Worm (Caenorhabditis elegans) whole organism, L4 larva: ENCODE measurements around the gene D1025.10.

Source experiments
- D1046.2 ChIP-seq: fragments of 200-800 bp; sonication (Bioruptor generic); IDR thresholded peaks from 2 replicates; pipeline ENCODE4 v1.3.6; 2022; ENCODE audit warnings: missing genetic modification characterization, missing compliant biosample characterization
- F10B5.3 ChIP-seq: sonication (generic microtip); optimal IDR thresholded peaks from 2 replicates; lab custom pipeline; 2016; ENCODE audit warnings: mild to moderate bottlenecking, missing genetic modification characterization, missing compliant biosample characterization
- F37D6.2 ChIP-seq: sonication (generic microtip); optimal IDR thresholded peaks from 2 replicates; lab custom pipeline; 2016; ENCODE audit warnings: mild to moderate bottlenecking, missing genetic modification characterization, missing compliant biosample characterization
- F44E2.7 ChIP-seq: fragments of 200-800 bp; sonication (Bioruptor generic); IDR thresholded peaks from 2 replicates; pipeline ENCODE4 v2.1.2; 2022; ENCODE audit warnings: missing genetic modification characterization, missing compliant biosample characterization
- F49E8.2 ChIP-seq: sonication (generic microtip); optimal IDR thresholded peaks from 2 replicates; lab custom pipeline; 2016; ENCODE audit warnings: missing compliant biosample characterization, mild to moderate bottlenecking, missing genetic modification characterization, borderline replicate concordance
- R02D3.7 ChIP-seq: fragments of 150-350 bp; sonication (generic microtip); optimal IDR thresholded peaks from 3 replicates; lab custom pipeline; 2014; ENCODE audit warnings: missing biosample characterization, missing genetic modification characterization
- Y48G9A.11 ChIP-seq: fragments of 200-800 bp; sonication (Bioruptor generic); IDR thresholded peaks from 2 replicates; pipeline ENCODE4 v1.3.6; 2022; ENCODE audit warnings: missing genetic modification reagents, missing genetic modification characterization, missing compliant biosample characterization
- Y5F2A.4 ChIP-seq: fragments of 200-800 bp; sonication (Bioruptor generic); optimal IDR thresholded peaks from 2 replicates; lab custom pipeline; 2018; ENCODE audit warnings: mild to moderate bottlenecking, missing genetic modification characterization, missing compliant biosample characterization
- ZK546.5 ChIP-seq, 2 experiments: sonication (generic microtip); optimal IDR thresholded peaks; 2 replicates each; lab custom pipeline; 2017; ENCODE audit warnings: missing biosample characterization in 2 of 2, missing genetic modification characterization in 2 of 2
- aly-2 ChIP-seq: sonication (generic microtip); optimal IDR thresholded peaks from 2 replicates; lab custom pipeline; 2018; ENCODE audit warnings: missing biosample characterization, missing genetic modification characterization
- arid-1 ChIP-seq: fragments of 200-800 bp; sonication (Bioruptor generic); conservative IDR thresholded peaks from 2 replicates; pipeline ENCODE4 v1.3.6; 2022; ENCODE audit warnings: missing genetic modification reagents, missing genetic modification characterization, missing compliant biosample characterization
- ceh-28 ChIP-seq: fragments of 150-350 bp; optimal IDR thresholded peaks from 2 replicates; lab custom pipeline; 2014; ENCODE audit warnings: missing biosample characterization, missing genetic modification reagents, missing genetic modification characterization
- ceh-32 ChIP-seq: sonication (generic microtip); optimal IDR thresholded peaks from 2 replicates; lab custom pipeline; 2016; ENCODE audit warnings: mild to moderate bottlenecking, missing genetic modification characterization, missing compliant biosample characterization; ENCODE audit not compliant: poor library complexity
- ceh-44 ChIP-seq: fragments of 200-800 bp; sonication (Bioruptor generic); IDR thresholded peaks from 2 replicates; pipeline ENCODE4 v1.3.6; 2022; ENCODE audit warnings: missing genetic modification reagents, missing genetic modification characterization, missing compliant biosample characterization
- ceh-62 ChIP-seq: sonication (generic microtip); optimal IDR thresholded peaks from 2 replicates; lab custom pipeline; 2017; ENCODE audit warnings: missing biosample characterization, missing genetic modification characterization
- ces-1 ChIP-seq: fragments of 150-350 bp; sonication (generic microtip); optimal IDR thresholded peaks from 4 replicates; lab custom pipeline; 2014; ENCODE audit warnings: missing biosample characterization, missing genetic modification reagents, missing genetic modification characterization
- daf-19 ChIP-seq: fragments of 200-800 bp; sonication (Bioruptor generic); conservative IDR thresholded peaks from 2 replicates; pipeline ENCODE4 v1.3.6; 2022; ENCODE audit warnings: missing genetic modification characterization, missing compliant biosample characterization
- dmd-6 ChIP-seq: fragments of 200-800 bp; sonication (Bioruptor generic); IDR thresholded peaks from 2 replicates; pipeline ENCODE4 v1.3.6; 2022; ENCODE audit warnings: missing genetic modification reagents, missing genetic modification characterization, missing compliant biosample characterization
- dmd-8 ChIP-seq: fragments of 200-800 bp; sonication (Bioruptor generic); IDR thresholded peaks from 2 replicates; pipeline ENCODE4 v1.3.6; 2022; ENCODE audit warnings: missing genetic modification characterization, missing compliant biosample characterization
- dmd-9 ChIP-seq: fragments of 200-800 bp; sonication (Bioruptor generic); IDR thresholded peaks from 2 replicates; pipeline ENCODE4 v1.3.6; 2022; ENCODE audit warnings: missing genetic modification reagents, missing genetic modification characterization, missing compliant biosample characterization
- dve-1 ChIP-seq: sonication (generic microtip); optimal IDR thresholded peaks from 2 replicates; lab custom pipeline; 2017; ENCODE audit warnings: antibody characterized with exemption, mild to moderate bottlenecking, missing genetic modification characterization, missing compliant biosample characterization; ENCODE audit not compliant: insufficient read depth
- egl-27 ChIP-seq: sonication (generic microtip); optimal IDR thresholded peaks from 3 replicates; lab custom pipeline; 2017; ENCODE audit warnings: missing biosample characterization, missing genetic modification reagents, missing genetic modification characterization
- egl-43 ChIP-seq: fragments of 200-800 bp; sonication (Bioruptor generic); IDR thresholded peaks from 2 replicates; pipeline ENCODE4 v1.3.6; 2022; ENCODE audit warnings: missing genetic modification reagents, missing genetic modification characterization, missing compliant biosample characterization
- gei-8 ChIP-seq: fragments of 200-800 bp; sonication (Bioruptor generic); optimal IDR thresholded peaks from 2 replicates; lab custom pipeline; 2018; ENCODE audit warnings: mild to moderate bottlenecking, missing genetic modification characterization, missing compliant biosample characterization
- hlh-30 ChIP-seq: sonication (generic microtip); optimal IDR thresholded peaks from 2 replicates; lab custom pipeline; 2017; ENCODE audit warnings: antibody characterized with exemption, mild to moderate bottlenecking, missing genetic modification characterization, missing compliant biosample characterization; ENCODE audit not compliant: insufficient read depth
- hmg-1.1 ChIP-seq: fragments of 200-800 bp; sonication (Bioruptor generic); IDR thresholded peaks from 2 replicates; pipeline ENCODE4 v1.3.6; 2022; ENCODE audit warnings: missing genetic modification reagents, missing genetic modification characterization, missing compliant biosample characterization
- lim-7 ChIP-seq: fragments of 200-800 bp; sonication (Bioruptor generic); IDR thresholded peaks from 2 replicates; pipeline ENCODE4 v1.3.6; 2022; ENCODE audit warnings: missing genetic modification characterization, missing compliant biosample characterization
- lin-1 ChIP-seq: fragments of 200-800 bp; sonication (Bioruptor generic); IDR thresholded peaks from 2 replicates; pipeline ENCODE4 v1.3.6; 2022; ENCODE audit warnings: missing genetic modification reagents, missing genetic modification characterization, missing compliant biosample characterization
- lin-13 ChIP-seq: fragments of 150-350 bp; optimal IDR thresholded peaks from 2 replicates; lab custom pipeline; 2014; ENCODE audit warnings: missing biosample characterization, missing genetic modification reagents, missing genetic modification characterization
- lin-15B ChIP-seq: fragments of 150-350 bp; sonication (generic microtip); optimal IDR thresholded peaks from 3 replicates; lab custom pipeline; 2014; ENCODE audit warnings: missing biosample characterization, missing genetic modification characterization
- lin-38 ChIP-seq: fragments of 200-800 bp; sonication (Bioruptor generic); IDR thresholded peaks from 2 replicates; pipeline ENCODE4 v1.3.6; 2022; ENCODE audit warnings: missing genetic modification reagents, missing genetic modification characterization, missing compliant biosample characterization
- lin-39 ChIP-seq: fragments of 150-350 bp; optimal IDR thresholded peaks from 2 replicates; lab custom pipeline; 2014; ENCODE audit warnings: missing biosample characterization, missing genetic modification reagents, missing genetic modification characterization
- lir-3 ChIP-seq: sonication (generic microtip); optimal IDR thresholded peaks from 2 replicates; lab custom pipeline; 2016; ENCODE audit warnings: mild to moderate bottlenecking, missing genetic modification characterization, missing compliant biosample characterization
- mdt-29 ChIP-seq: fragments of 200-800 bp; sonication (Bioruptor generic); IDR thresholded peaks from 2 replicates; pipeline ENCODE4 v1.3.6; 2022; ENCODE audit warnings: missing genetic modification reagents, missing genetic modification characterization, missing compliant biosample characterization
- mes-2 ChIP-seq: sonication (generic microtip); optimal IDR thresholded peaks from 2 replicates; lab custom pipeline; 2016; ENCODE audit warnings: missing genotype, mild to moderate bottlenecking, missing genetic modification characterization, missing compliant biosample characterization; ENCODE audit not compliant: poor library complexity, severe bottlenecking
- mxl-2 ChIP-seq: fragments of 200-800 bp; sonication (Bioruptor generic); conservative IDR thresholded peaks from 2 replicates; pipeline ENCODE4 v1.3.6; 2022; ENCODE audit warnings: missing genetic modification reagents, missing genetic modification characterization, missing compliant biosample characterization
- nhr-111 ChIP-seq: fragments of 200-800 bp; sonication (Bioruptor generic); optimal IDR thresholded peaks from 2 replicates; lab custom pipeline; 2018; ENCODE audit warnings: mild to moderate bottlenecking, missing genetic modification characterization, missing compliant biosample characterization
- nhr-42 ChIP-seq: fragments of 200-800 bp; sonication (Bioruptor generic); IDR thresholded peaks from 2 replicates; pipeline ENCODE4 v1.3.6; 2022; ENCODE audit warnings: missing genetic modification characterization, missing compliant biosample characterization
- nhr-76 ChIP-seq: fragments of 150-350 bp; optimal IDR thresholded peaks from 2 replicates; lab custom pipeline; 2014; ENCODE audit warnings: missing biosample characterization, missing genetic modification characterization
- pha-4 ChIP-seq, 2 experiments: fragments of 150-350 bp in 1 of 2; fragments of 200-800 bp in 1 of 2; sonication (Bioruptor generic) in 1 of 2; IDR thresholded peaks in 1 of 2; optimal IDR thresholded peaks in 1 of 2; 2 replicates each; pipeline versions ENCODE4 v1.3.6 to Lab custom; 2014 to 2022; ENCODE audit warnings: missing genetic modification characterization in 2 of 2, missing genetic modification reagents in 2 of 2, missing biosample characterization in 1 of 2, missing compliant biosample characterization in 1 of 2
- rbr-2 ChIP-seq: sonication (generic microtip); optimal IDR thresholded peaks from 2 replicates; lab custom pipeline; 2016; ENCODE audit warnings: missing genotype, missing genetic modification characterization, missing compliant biosample characterization
- saeg-2 ChIP-seq: fragments of 200-800 bp; sonication (Bioruptor generic); IDR thresholded peaks from 2 replicates; pipeline ENCODE4 v1.3.6; 2022; ENCODE audit warnings: missing genetic modification reagents, missing genetic modification characterization, missing compliant biosample characterization
- sdz-12 ChIP-seq: fragments of 200-800 bp; sonication (Bioruptor generic); optimal IDR thresholded peaks from 2 replicates; lab custom pipeline; 2018; ENCODE audit warnings: mild to moderate bottlenecking, missing genetic modification characterization, missing compliant biosample characterization
- skn-1 ChIP-seq: fragments of 150-350 bp; optimal IDR thresholded peaks from 2 replicates; lab custom pipeline; 2014; ENCODE audit warnings: missing biosample characterization, missing genetic modification characterization
- snpc-1.2 ChIP-seq: fragments of 200-800 bp; sonication (Bioruptor generic); IDR thresholded peaks from 2 replicates; pipeline ENCODE4 v1.3.6; 2022; ENCODE audit warnings: missing genetic modification reagents, missing genetic modification characterization, missing compliant biosample characterization
- tag-97 ChIP-seq: fragments of 200-800 bp; sonication (Bioruptor generic); IDR thresholded peaks from 2 replicates; pipeline ENCODE4 v1.3.6; 2022; ENCODE audit warnings: missing genetic modification characterization, missing compliant biosample characterization
- unc-62 ChIP-seq, 3 experiments: fragments of 150-350 bp in 1 of 3; sonication (generic microtip); optimal IDR thresholded peaks in 2 of 3; peaks in 1 of 3; 1 replicate in 1 of 3; 2 replicates in 2 of 3; lab custom pipeline; 2014 to 2017; ENCODE audit warnings: missing biosample characterization in 3 of 3, missing genetic modification characterization in 3 of 3, missing genetic modification reagents in 3 of 3, missing genotype in 1 of 3
- zfp-2 ChIP-seq: sonication (generic microtip); optimal IDR thresholded peaks from 2 replicates; lab custom pipeline; 2016; ENCODE audit warnings: mild to moderate bottlenecking, missing genetic modification characterization, missing compliant biosample characterization
- ztf-11 ChIP-seq: fragments of 150-350 bp; optimal IDR thresholded peaks from 2 replicates; lab custom pipeline; 2014; ENCODE audit warnings: missing biosample characterization, missing genetic modification characterization
- ztf-7 ChIP-seq: fragments of 150-350 bp; optimal IDR thresholded peaks from 2 replicates; lab custom pipeline; 2014; ENCODE audit warnings: missing biosample characterization, missing genetic modification characterization

Gene D1025.10

ce11 chrX:14557352-14557935, 40.8 kb downstream of the D1025.10 start (continued):
- TF ChIP-seq arid-1 (GFP tag; lab: Robert Waterston, UW) (0 out of 2 replicates have a peak, but pooled peaks have one; percentile 21), nhr-42 (GFP tag; lab: Robert Waterston, UW) (no peak), lin-15B (no peak), aly-2 (no peak), ceh-32 (tag; lab: Kevin White, UChicago) (no peak), F44E2.7 (GFP tag; lab: Robert Waterston, UW) (no peak), lin-39 (tag; lab: Kevin White, UChicago) (no peak), D1046.2 (no peak), F37D6.2 (tag; lab: Kevin White, UChicago) (no peak), ztf-7 (tag; lab: Kevin White, UChicago) (peak; percentile 82), ZK546.5 (tag; optimal IDR thresholded peaks at IDR 0.05; lab: Kevin White, UChicago) (no peak), lin-38 (GFP tag; lab: Robert Waterston, UW) (no peak), dmd-9 (no peak), zfp-2 (tag; lab: Kevin White, UChicago) (no peak), dve-1 (tag; lab: Kevin White, UChicago) (peak; percentile 47), hmg-1.1 (GFP tag; lab: Robert Waterston, UW) (peak; percentile 81), sdz-12 (GFP tag; lab: Kevin White, UChicago) (no peak), lim-7 (GFP tag; lab: Robert Waterston, UW) (no peak), ceh-28 (tag; lab: Kevin White, UChicago) (no peak), saeg-2 (GFP tag; lab: Robert Waterston, UW) (no peak), unc-62 (GFP tag; optimal IDR thresholded peaks at IDR 0.05 in 1 of 2; lab: Kevin White, UChicago) (peak in 1 of 2 experiments; percentile 98), unc-62 (tag; optimal IDR thresholded peaks at IDR 0.05; lab: Kevin White, UChicago) (peak; percentile 16), F10B5.3 (tag; lab: Kevin White, UChicago) (no peak), mdt-29 (no peak), dmd-6 (GFP tag; lab: Robert Waterston, UW) (peak; percentile 39), egl-43 (GFP tag; lab: Robert Waterston, UW) (no peak), ceh-44 (GFP tag; lab: Robert Waterston, UW) (no peak), lin-13 (GFP tag; lab: Kevin White, UChicago) (peak; percentile 7), pha-4 (GFP tag; IDR thresholded peaks at IDR 0.05; lab: Robert Waterston, UW) (no peak), pha-4 (tag; optimal IDR thresholded peaks at IDR 0.05; lab: Kevin White, UChicago) (peak; percentile 48), R02D3.7 (no peak), mxl-2 (GFP tag; lab: Robert Waterston, UW) (no peak), F49E8.2 (tag; lab: Kevin White, UChicago) (no peak), skn-1 (tag; lab: Kevin White, UChicago) (no peak), ceh-62 (no peak), dmd-8 (GFP tag; lab: Robert Waterston, UW) (no peak), gei-8 (GFP tag; lab: Kevin White, UChicago) (no peak), egl-27 (no peak), lin-1 (GFP tag; lab: Robert Waterston, UW) (no peak), snpc-1.2 (no peak), ztf-11 (tag; lab: Kevin White, UChicago) (no peak), nhr-111 (GFP tag; lab: Kevin White, UChicago) (no peak), tag-97 (GFP tag; lab: Robert Waterston, UW) (no peak), Y5F2A.4 (no peak), mes-2 (tag; lab: Kevin White, UChicago) (no peak), lir-3 (tag; lab: Kevin White, UChicago) (no peak), Y48G9A.11 (GFP tag; lab: Robert Waterston, UW) (no peak), daf-19 (GFP tag; lab: Robert Waterston, UW) (no peak), nhr-76 (no peak), ces-1 (GFP tag; lab: Kevin White, UChicago) (no peak), rbr-2 (tag; lab: Kevin White, UChicago) (peak; percentile 19), hlh-30 (peak; percentile 69)
